Worm (Caenorhabditis elegans): ENCODE data around the gene Y46G5A.39.

DNA sequence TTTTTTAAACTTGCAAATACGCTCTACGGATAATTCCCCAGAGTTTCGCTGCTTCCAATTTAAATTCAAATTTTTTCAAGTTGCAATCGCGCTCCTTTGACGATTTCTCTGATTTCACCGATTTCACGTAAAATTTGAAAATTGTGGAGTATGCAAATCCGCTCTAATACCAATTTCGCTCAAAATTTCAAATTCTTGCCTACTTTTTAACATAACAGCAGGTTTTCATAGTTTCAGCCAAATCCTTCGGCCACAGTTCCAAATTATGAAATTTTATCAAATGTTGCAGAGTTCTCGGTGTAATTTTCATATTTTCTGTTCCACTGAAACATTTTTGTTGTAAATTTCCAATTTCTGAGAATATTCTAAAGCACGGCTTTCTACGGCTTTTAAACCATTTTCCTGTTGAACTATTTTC is 34.2 kb upstream of the Y46G5A.39 start, which contains the start of gene alkb-7:
- TF ChIP-seq hmg-4 (GFP tag; optimal IDR thresholded peaks at IDR 0.05), result no peak
- TF ChIP-seq ceh-13 (GFP tag; optimal IDR thresholded peaks at IDR 0.05), result no peak
- TF ChIP-seq ama-1 (optimal IDR thresholded peaks at IDR 0.05), result peak; percentile 79
- TF ChIP-seq tbx-11 (GFP tag; IDR thresholded peaks at IDR 0.05), result no peak
- TF ChIP-seq flt-1 (GFP tag; IDR thresholded peaks at IDR 0.05), result no peak
- no peak for TF ChIP-seq aly-1 (tag; optimal IDR thresholded peaks at IDR 0.05)
- TF ChIP-seq hnd-1 (tag; optimal IDR thresholded peaks at IDR 0.05), result no peak
- TF ChIP-seq scrt-1 (GFP tag; IDR thresholded peaks at IDR 0.05), result no peak
- TF ChIP-seq ceh-36 (tag; optimal IDR thresholded peaks at IDR 0.05), result no peak
- 0 out of 2 replicates have a peak, but pooled peaks have one; percentile 20 for TF ChIP-seq pes-1 (GFP tag; IDR thresholded peaks at IDR 0.05)
